Worm (Caenorhabditis elegans): ENCODE measurements around the gene clec-6.
A peak's percentile ranks its signal among the peaks of the same experiment; 100 is the strongest.

clec-6 gene

ce11 chrIII:4934896-4935628 is 47.8 kb upstream of the clec-6 start, which contains the start of gene mrps-18C (continued):
- TF ChIP-seq nhr-237 (tag; optimal IDR thresholded peaks at IDR 0.05) (no peak), zip-2 (tag; optimal IDR thresholded peaks at IDR 0.05) (no peak), lim-7 (GFP tag; IDR thresholded peaks at IDR 0.05) (no peak), cey-2 (tag; optimal IDR thresholded peaks at IDR 0.05; ENCODE audit: borderline replicate concordance, insufficient read depth) (no peak), zip-11 (GFP tag; IDR thresholded peaks at IDR 0.05) (no peak), pqm-1 (tag; optimal IDR thresholded peaks at IDR 0.05) (no peak), aha-1 (tag) (peak; percentile 73), aly-2 (tag; optimal IDR thresholded peaks at IDR 0.05) (no peak), nhr-6 (tag; optimal IDR thresholded peaks at IDR 0.05) (no peak), set-16 (GFP tag; IDR thresholded peaks at IDR 0.05) (no peak), vab-7 (GFP tag; IDR thresholded peaks at IDR 0.05) (no peak)

ce11 chrIII:4932203-4932699 is 45.0 kb upstream of the clec-6 start, which contains the start of the genes C26E6.12 and eri-9:
Gene C26E6.12 (minus strand): TSS chrIII:4932253.
Gene eri-9 (plus strand): TSS chrIII:4932450.
- TF ChIP-seq spr-1 (tag; optimal IDR thresholded peaks at IDR 0.05) (no peak), snpc-4 (tag; optimal IDR thresholded peaks at IDR 0.05) (no peak), lin-29 (GFP tag; IDR thresholded peaks at IDR 0.05) (no peak), nhr-102 (tag; optimal IDR thresholded peaks at IDR 0.05) (no peak), unc-62 (GFP tag; optimal IDR thresholded peaks at IDR 0.05 in 1 of 2) (no peak), unc-62 (tag; optimal IDR thresholded peaks at IDR 0.05) (no peak), aha-1 (tag) (no peak), ceh-62 (tag; optimal IDR thresholded peaks at IDR 0.05) (no peak), ceh-82 (tag; optimal IDR thresholded peaks at IDR 0.05) (no peak), F49E8.2 (tag; optimal IDR thresholded peaks at IDR 0.05; ENCODE audit: borderline replicate concordance) (no peak), ceh-44 (GFP tag; IDR thresholded peaks at IDR 0.05) (no peak), cey-2 (tag; optimal IDR thresholded peaks at IDR 0.05; ENCODE audit: borderline replicate concordance, insufficient read depth) (no peak), nhr-77 (tag; optimal IDR thresholded peaks at IDR 0.05) (no peak), gei-8 (GFP tag; optimal IDR thresholded peaks at IDR 0.05) (no peak), fkh-10 (GFP tag; optimal IDR thresholded peaks at IDR 0.05) (no peak), php-3 (GFP tag; IDR thresholded peaks at IDR 0.05) (no peak), tag-97 (GFP tag; IDR thresholded peaks at IDR 0.05) (no peak), ztf-7 (tag; optimal IDR thresholded peaks at IDR 0.05) (no peak), pha-4 (GFP tag; IDR thresholded peaks at IDR 0.05) (no peak), pha-4 (tag; optimal IDR thresholded peaks at IDR 0.05) (no peak), tra-1 (GFP tag; IDR thresholded peaks at IDR 0.05) (no peak), Y75B8A.6 (GFP tag; IDR thresholded peaks at IDR 0.05) (no peak)

- TF ChIP-seq mxl-3 (GFP tag; optimal IDR thresholded peaks at IDR 0.05) (peak; percentile 43), dmd-6 (GFP tag; IDR thresholded peaks at IDR 0.05) (peak; percentile 69), aha-1 (tag) (peak; percentile 91), F44E2.7 (GFP tag; IDR thresholded peaks at IDR 0.05) (no peak), ceh-44 (GFP tag; IDR thresholded peaks at IDR 0.05) (no peak), spr-1 (tag; optimal IDR thresholded peaks at IDR 0.05) (no peak), unc-62 (GFP tag; optimal IDR thresholded peaks at IDR 0.05 in 1 of 2) (no peak), unc-62 (tag; optimal IDR thresholded peaks at IDR 0.05) (no peak), ama-1 (optimal IDR thresholded peaks at IDR 0.05) (peak; percentile 2), vab-7 (GFP tag; IDR thresholded peaks at IDR 0.05) (0 out of 2 replicates have a peak, but pooled peaks have one; percentile 18), lim-7 (GFP tag; IDR thresholded peaks at IDR 0.05) (no peak), cey-2 (tag; optimal IDR thresholded peaks at IDR 0.05; ENCODE audit: borderline replicate concordance, insufficient read depth) (no peak), ces-1 (GFP tag; optimal IDR thresholded peaks at IDR 0.05) (no peak), nhr-41 (GFP tag; IDR thresholded peaks at IDR 0.05) (no peak), R02D3.7 (tag; optimal IDR thresholded peaks at IDR 0.05) (no peak), aly-2 (tag; optimal IDR thresholded peaks at IDR 0.05) (no peak), dmd-8 (GFP tag; IDR thresholded peaks at IDR 0.05) (0 out of 2 replicates have a peak, but pooled peaks have one; percentile 42), daf-19 (GFP tag; conservative IDR thresholded peaks at IDR 0.05) (no peak), arid-1 (GFP tag; conservative IDR thresholded peaks at IDR 0.05) (peak; percentile 63), unc-130 (GFP tag; optimal IDR thresholded peaks at IDR 0.05) (peak; percentile 98), ztf-11 (tag; optimal IDR thresholded peaks at IDR 0.05) (no peak), lir-3 (tag; optimal IDR thresholded peaks at IDR 0.05) (no peak), dmd-9 (GFP tag; IDR thresholded peaks at IDR 0.05) (peak; percentile 90), attf-4 (tag; optimal IDR thresholded peaks at IDR 0.05) (no peak), zfp-2 (tag; optimal IDR thresholded peaks at IDR 0.05) (no peak), ZK546.5 (tag; optimal IDR thresholded peaks at IDR 0.05) (no peak)
Observed at ce11 chrIII:4930154-4930679, 43.0 kb upstream of the clec-6 start, which contains the start of gene set-2. Gene set-2 (minus strand): TSS chrIII:4930204.
